Fruit fly (Drosophila melanogaster) whole organism, prepupa: ENCODE data around the gene Gga.

ENCODE experiments used
- CG11294 ChIP-seq: fragments of 200-800 bp; sonication (Bioruptor generic); IDR thresholded peaks from 2 replicates; pipeline ENCODE4 v1.3.6; 2022; ENCODE audit warnings: missing biosample characterization, missing genetic modification characterization
- Ets21C ChIP-seq: fragments of 200-800 bp; sonication (Bioruptor generic); optimal IDR thresholded peaks from 3 replicates; lab custom pipeline; 2016; ENCODE audit warnings: missing biosample characterization, missing genetic modification characterization
- Hr4 ChIP-seq: fragments of 200-800 bp; sonication (Bioruptor generic); optimal IDR thresholded peaks from 3 replicates; lab custom pipeline; 2016; ENCODE audit warnings: missing biosample characterization, missing genetic modification characterization
- Sox102F ChIP-seq: fragments of 200-800 bp; sonication (Bioruptor generic); optimal IDR thresholded peaks from 2 replicates; lab custom pipeline; 2016; ENCODE audit warnings: missing biosample characterization, mild to moderate bottlenecking, missing genetic modification characterization
- lz ChIP-seq: fragments of 200-800 bp; sonication (Bioruptor generic); optimal IDR thresholded peaks from 3 replicates; lab custom pipeline; 2016; ENCODE audit warnings: missing biosample characterization, missing genetic modification characterization

- TF ChIP-seq lz (GFP tag; lab: Kevin White, UChicago) (no peak), Hr4 (GFP tag; lab: Kevin White, UChicago) (no peak), Ets21C (no peak), CG11294 (GFP tag; lab: Robert Waterston, UW) (no peak), Sox102F (GFP tag; lab: Kevin White, UChicago) (no peak)
Measured at dm6 chrX:9571208-9571607, 29.6 kb upstream of the Gga start, which contains the start of gene Cubn.
